Worm (Caenorhabditis elegans) whole organism, mixed stage, embryonic: ENCODE data around the gene F40G9.12.

Experiments
- M03D4.4 ChIP-seq: sonication (generic microtip); optimal IDR thresholded peaks from 2 replicates; lab custom pipeline; 2017; ENCODE audit warnings: mild to moderate bottlenecking, missing genetic modification characterization, missing compliant biosample characterization
- bed-3 ChIP-seq: fragments of 200-800 bp; sonication (Bioruptor generic); optimal IDR thresholded peaks from 3 replicates; lab custom pipeline; 2018; ENCODE audit warnings: mild to moderate bottlenecking, missing genetic modification characterization, moderate library complexity, missing compliant biosample characterization
- blmp-1 ChIP-seq: fragments of 150-350 bp; optimal IDR thresholded peaks from 2 replicates; lab custom pipeline; 2014; ENCODE audit warnings: missing biosample characterization, missing genetic modification characterization
- ceh-43 ChIP-seq: fragments of 200-800 bp; sonication (Bioruptor generic); optimal IDR thresholded peaks from 2 replicates; lab custom pipeline; 2018; ENCODE audit warnings: mild to moderate bottlenecking, missing genetic modification characterization, moderate library complexity, missing compliant biosample characterization
- ceh-83 ChIP-seq: fragments of 200-800 bp; sonication (Bioruptor generic); optimal IDR thresholded peaks from 2 replicates; lab custom pipeline; 2018; ENCODE audit warnings: mild to moderate bottlenecking, missing genetic modification characterization, missing compliant biosample characterization
- ces-1 ChIP-seq: fragments of 150-350 bp; optimal IDR thresholded peaks from 2 replicates; lab custom pipeline; 2014; ENCODE audit warnings: missing biosample characterization, missing genetic modification reagents, missing genetic modification characterization
- cnd-1 ChIP-seq: fragments of 200-800 bp; sonication (Bioruptor generic); optimal IDR thresholded peaks from 2 replicates; lab custom pipeline; 2018; ENCODE audit warnings: mild to moderate bottlenecking, missing genetic modification characterization, missing compliant biosample characterization
- drap-1 ChIP-seq: fragments of 200-800 bp; sonication (Bioruptor generic); optimal IDR thresholded peaks from 3 replicates; lab custom pipeline; 2018; ENCODE audit warnings: mild to moderate bottlenecking, missing genetic modification characterization, missing compliant biosample characterization
- elt-1 ChIP-seq: sonication (generic microtip); optimal IDR thresholded peaks from 2 replicates; lab custom pipeline; 2017; ENCODE audit warnings: missing genetic modification characterization, mild to moderate bottlenecking, missing compliant biosample characterization, antibody characterized with exemption, moderate library complexity, borderline replicate concordance; ENCODE audit not compliant: insufficient read depth
- elt-3 ChIP-seq: fragments of 150-350 bp; optimal IDR thresholded peaks from 2 replicates; lab custom pipeline; 2014; ENCODE audit warnings: missing biosample characterization, missing genetic modification characterization
- flh-1 ChIP-seq: fragments of 200-800 bp; sonication (Bioruptor generic); optimal IDR thresholded peaks from 2 replicates; lab custom pipeline; 2018; ENCODE audit warnings: mild to moderate bottlenecking, missing genetic modification characterization, moderate library complexity, missing compliant biosample characterization
- ham-2 ChIP-seq: fragments of 200-800 bp; sonication (Bioruptor generic); optimal IDR thresholded peaks from 2 replicates; lab custom pipeline; 2018; ENCODE audit warnings: mild to moderate bottlenecking, missing genetic modification characterization, missing compliant biosample characterization
- hlh-1 ChIP-seq: fragments of 150-350 bp; optimal IDR thresholded peaks from 2 replicates; lab custom pipeline; 2014; ENCODE audit warnings: missing biosample characterization, missing genetic modification reagents, missing genetic modification characterization
- lin-13 ChIP-seq: fragments of 150-350 bp; optimal IDR thresholded peaks from 2 replicates; lab custom pipeline; 2014; ENCODE audit warnings: missing biosample characterization, missing genetic modification characterization
- lin-32 ChIP-seq: fragments of 200-800 bp; sonication (Bioruptor generic); optimal IDR thresholded peaks from 2 replicates; lab custom pipeline; 2018; ENCODE audit warnings: mild to moderate bottlenecking, missing genetic modification characterization, missing compliant biosample characterization
- lsy-2 ChIP-seq: fragments of 150-350 bp; optimal IDR thresholded peaks from 2 replicates; lab custom pipeline; 2014; ENCODE audit warnings: missing biosample characterization, missing genetic modification characterization
- mab-5 ChIP-seq: fragments of 150-350 bp; optimal IDR thresholded peaks from 2 replicates; lab custom pipeline; 2014; ENCODE audit warnings: missing biosample characterization, missing genetic modification characterization
- mep-1 ChIP-seq: fragments of 150-350 bp; optimal IDR thresholded peaks from 2 replicates; lab custom pipeline; 2017; ENCODE audit warnings: missing biosample characterization, missing genetic modification reagents, missing genetic modification characterization, inconsistent platforms
- mls-2 ChIP-seq: sonication (generic microtip); optimal IDR thresholded peaks from 2 replicates; lab custom pipeline; 2016; ENCODE audit warnings: mild to moderate bottlenecking, missing genetic modification characterization, moderate library complexity, missing compliant biosample characterization
- nhr-12 ChIP-seq: fragments of 150-350 bp; optimal IDR thresholded peaks from 2 replicates; lab custom pipeline; 2014; ENCODE audit warnings: missing biosample characterization, missing genetic modification characterization
- nhr-2 ChIP-seq: fragments of 150-350 bp; optimal IDR thresholded peaks from 2 replicates; lab custom pipeline; 2014; ENCODE audit warnings: missing biosample characterization, missing genetic modification characterization
- nhr-237 ChIP-seq: fragments of 150-350 bp; optimal IDR thresholded peaks from 2 replicates; lab custom pipeline; 2014; ENCODE audit warnings: missing biosample characterization, missing genetic modification characterization
- nhr-76 ChIP-seq: sonication (generic microtip); optimal IDR thresholded peaks from 2 replicates; lab custom pipeline; 2017; ENCODE audit warnings: missing biosample characterization, missing genetic modification characterization
- pha-4 ChIP-seq: fragments of 150-350 bp; optimal IDR thresholded peaks from 2 replicates; lab custom pipeline; 2018; ENCODE audit warnings: missing biosample characterization, missing genetic modification reagents, missing genetic modification characterization
- sem-2 ChIP-seq: fragments of 200-800 bp; sonication (Bioruptor generic); optimal IDR thresholded peaks from 2 replicates; lab custom pipeline; 2018; ENCODE audit warnings: mild to moderate bottlenecking, missing genetic modification characterization, missing compliant biosample characterization
- snpc-4 ChIP-seq: fragments of 150-350 bp; optimal IDR thresholded peaks from 2 replicates; lab custom pipeline; 2014; ENCODE audit warnings: missing biosample characterization, missing genetic modification characterization
- sptf-1 ChIP-seq: sonication (generic microtip); optimal IDR thresholded peaks from 2 replicates; lab custom pipeline; 2017; ENCODE audit warnings: mild to moderate bottlenecking, missing genetic modification characterization, moderate library complexity, missing compliant biosample characterization
- tbx-8 ChIP-seq: fragments of 200-800 bp; sonication (Bioruptor generic); optimal IDR thresholded peaks from 2 replicates; lab custom pipeline; 2018; ENCODE audit warnings: mild to moderate bottlenecking, missing genetic modification characterization, moderate library complexity, missing compliant biosample characterization
- unc-120 ChIP-seq: sonication (generic microtip); optimal IDR thresholded peaks from 2 replicates; lab custom pipeline; 2017; ENCODE audit warnings: missing genetic modification characterization, missing compliant biosample characterization; ENCODE audit not compliant: poor library complexity, severe bottlenecking
- unc-39 ChIP-seq: fragments of 150-350 bp; optimal IDR thresholded peaks from 2 replicates; lab custom pipeline; 2014; ENCODE audit warnings: missing biosample characterization, missing genetic modification characterization
- unc-62 ChIP-seq: fragments of 150-350 bp; optimal IDR thresholded peaks from 2 replicates; lab custom pipeline; 2014; ENCODE audit warnings: missing biosample characterization, missing genetic modification reagents, missing genetic modification characterization
- zip-8 ChIP-seq: fragments of 150-350 bp; optimal IDR thresholded peaks from 2 replicates; lab custom pipeline; 2014; ENCODE audit warnings: missing biosample characterization, missing genetic modification characterization

F40G9.12 gene

ce11 chrIII:147570-148076 lies 24.0 kb upstream of the F40G9.12 start, which contains the start of gene sqst-5:
Gene sqst-5, minus strand, starts transcription at chrIII:147620.
- TF ChIP-seq snpc-4 (tag; lab: Kevin White, UChicago) (no peak), M03D4.4 (no peak), lin-32 (GFP tag; lab: Kevin White, UChicago) (no peak), tbx-8 (no peak)

ce11 chrIII:149132-149531 lies 22.5 kb upstream of the F40G9.12 start:
- no peak for TF ChIP-seq unc-62 (GFP tag; lab: Kevin White, UChicago)
- TF ChIP-seq elt-3 (tag; lab: Kevin White, UChicago) = no peak
- TF ChIP-seq lin-13 (tag; lab: Kevin White, UChicago) = no peak
- no peak for TF ChIP-seq ham-2
- no peak for TF ChIP-seq blmp-1 (tag; lab: Kevin White, UChicago)

DNA sequence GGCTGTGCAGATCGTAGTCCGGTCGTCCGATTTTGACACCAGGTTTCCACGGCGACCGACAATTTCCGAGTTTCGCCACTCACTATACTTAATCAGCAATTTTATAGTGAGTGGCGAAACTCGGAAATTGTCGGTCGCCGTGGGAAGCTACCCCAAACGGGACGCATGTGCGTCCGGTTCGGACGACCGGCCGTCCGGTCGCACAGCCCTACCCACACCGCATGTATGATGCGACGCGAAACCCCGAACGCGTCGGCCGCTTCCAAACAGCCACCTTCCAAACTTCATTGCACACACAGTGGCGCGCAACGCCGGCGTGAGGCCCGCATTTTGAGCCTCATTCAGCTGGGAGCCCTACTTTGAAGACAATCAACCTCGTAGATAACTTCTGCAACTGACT lies 20.6 kb upstream of the F40G9.12 start:
- no peak for TF ChIP-seq snpc-4 (tag; lab: Kevin White, UChicago)
- TF ChIP-seq unc-120 (tag; lab: Kevin White, UChicago) = no peak
- TF ChIP-seq ceh-83 (GFP tag; lab: Kevin White, UChicago) = no peak
- no peak for TF ChIP-seq unc-62 (GFP tag; lab: Kevin White, UChicago)
- TF ChIP-seq ces-1 = no peak

- TF ChIP-seq pha-4 (no peak), elt-3 (tag; lab: Kevin White, UChicago) (peak; percentile 70)
These were observed 17.5 kb upstream of the F40G9.12 start for ce11 chrIII:154168-154567.

DNA sequence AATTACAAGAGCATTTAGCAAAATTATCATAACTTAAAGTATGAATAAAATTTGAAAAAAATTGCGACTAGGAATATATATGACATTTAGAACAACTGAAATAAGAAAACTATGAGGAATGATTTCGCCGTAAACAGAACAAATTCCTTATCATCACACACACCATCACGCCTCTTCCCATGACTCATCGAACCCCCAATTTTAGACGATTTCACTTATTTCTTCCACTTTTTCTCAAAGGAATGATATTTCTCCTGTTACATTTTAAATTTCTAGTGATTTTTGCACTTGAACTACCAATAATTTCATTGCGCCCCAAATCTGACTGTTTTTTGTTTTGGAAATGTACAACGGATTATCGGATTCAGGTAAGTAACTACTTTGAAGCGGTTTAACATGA lies 15.0 kb upstream of the F40G9.12 start, which contains the start of the genes zig-13 and ver-1:
zig-13 (minus strand) TSS at position 101 of the 400 bp plus-strand sequence.
ver-1 (plus strand) TSS at position 180 of the 400 bp plus-strand sequence.
- TF ChIP-seq blmp-1 (tag; lab: Kevin White, UChicago) (no peak), zip-8 (tag; lab: Kevin White, UChicago) (no peak), mab-5 (no peak), snpc-4 (tag; lab: Kevin White, UChicago) (no peak), sptf-1 (no peak), mls-2 (tag; lab: Kevin White, UChicago) (no peak), elt-1 (no peak), flh-1 (GFP tag; lab: Kevin White, UChicago) (no peak), ham-2 (no peak), mep-1 (tag; lab: Kevin White, UChicago) (no peak), hlh-1 (no peak), drap-1 (GFP tag; lab: Kevin White, UChicago) (no peak), pha-4 (no peak), unc-39 (tag; lab: Kevin White, UChicago) (no peak), M03D4.4 (no peak), sem-2 (GFP tag; lab: Kevin White, UChicago) (no peak)

- TF ChIP-seq M03D4.4 (no peak), bed-3 (GFP tag; lab: Kevin White, UChicago) (no peak), nhr-2 (no peak), unc-120 (tag; lab: Kevin White, UChicago) (no peak)
These were observed 13.7 kb upstream of the F40G9.12 start for ce11 chrIII:157980-158379.

DNA sequence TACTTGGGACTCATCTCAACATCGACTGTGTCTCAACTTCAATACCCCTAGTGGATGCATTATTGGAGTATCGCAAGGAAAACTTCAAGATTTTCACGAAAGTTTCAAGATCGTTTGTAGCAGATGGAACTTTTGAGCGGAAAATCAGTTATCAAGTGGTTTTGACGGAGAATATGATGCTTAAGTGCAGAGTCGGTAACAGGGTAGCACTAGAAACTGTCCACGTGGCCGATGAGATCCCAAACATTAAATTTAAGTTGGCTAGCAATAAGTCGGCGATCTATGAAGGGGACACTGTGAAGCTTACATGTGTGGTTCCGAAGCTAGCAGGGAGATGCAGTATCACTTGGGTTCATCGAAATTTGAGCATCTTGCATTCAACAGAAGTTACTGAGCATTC lies 12.5 kb upstream of the F40G9.12 start:
- TF ChIP-seq ceh-43 (no peak), sptf-1 (no peak), nhr-237 (tag; lab: Kevin White, UChicago) (no peak), cnd-1 (tag; lab: Kevin White, UChicago) (no peak), unc-39 (tag; lab: Kevin White, UChicago) (no peak), zip-8 (tag; lab: Kevin White, UChicago) (no peak), flh-1 (GFP tag; lab: Kevin White, UChicago) (no peak), nhr-12 (tag; lab: Kevin White, UChicago) (no peak), nhr-76 (tag; lab: Kevin White, UChicago) (no peak), snpc-4 (tag; lab: Kevin White, UChicago) (no peak), nhr-2 (no peak), ces-1 (no peak), lin-32 (GFP tag; lab: Kevin White, UChicago) (no peak), pha-4 (no peak), bed-3 (GFP tag; lab: Kevin White, UChicago) (no peak), lin-13 (tag; lab: Kevin White, UChicago) (no peak), mls-2 (tag; lab: Kevin White, UChicago) (no peak), lsy-2 (tag; lab: Kevin White, UChicago) (no peak), mab-5 (no peak)
